Worm (Caenorhabditis elegans) whole organism, midembryonic: Measurements from ENCODE around the gene tra-1.

Experiments
- T22C8.4 ChIP-seq: fragments of 200-800 bp; sonication (Bioruptor generic); IDR thresholded peaks from 2 replicates; pipeline ENCODE4 v1.3.6; 2022; ENCODE audit warnings: missing genetic modification characterization, missing compliant biosample characterization
- med-1 ChIP-seq: sonication (generic microtip); optimal IDR thresholded peaks from 2 replicates; lab custom pipeline; 2017; ENCODE audit warnings: missing genetic modification characterization, mild to moderate bottlenecking, missing compliant biosample characterization, antibody characterized with exemption, missing genetic modification reagents; ENCODE audit not compliant: insufficient read depth
- ref-1 ChIP-seq: fragments of 200-800 bp; sonication (Bioruptor generic); conservative IDR thresholded peaks from 2 replicates; pipeline ENCODE4 v1.3.6; 2022; ENCODE audit warnings: missing genetic modification reagents, missing genetic modification characterization, missing compliant biosample characterization
- tab-1 ChIP-seq: fragments of 200-800 bp; sonication (Bioruptor generic); IDR thresholded peaks from 2 replicates; pipeline ENCODE4 v1.3.6; 2022; ENCODE audit warnings: missing genetic modification characterization, missing compliant biosample characterization

DNA sequence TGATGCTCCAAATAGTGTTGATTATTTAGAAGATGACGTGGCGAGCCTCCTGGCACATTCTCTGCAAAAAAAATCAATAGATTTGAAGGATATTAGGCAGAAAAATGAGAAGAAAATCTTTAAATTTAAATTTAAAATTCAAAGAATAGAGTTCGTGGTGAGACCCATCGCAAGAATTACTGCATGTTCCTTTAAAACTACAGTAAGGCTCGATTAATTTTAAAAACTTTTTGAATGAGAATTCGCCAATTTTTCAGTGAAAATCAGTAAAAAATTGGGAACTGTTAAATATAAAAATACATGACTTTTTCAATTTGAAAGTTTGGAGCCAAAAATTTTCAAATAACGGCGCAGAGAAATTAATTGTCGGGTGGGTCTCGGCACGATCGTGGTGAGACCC is at the start of gene tra-1:
- TF ChIP-seq T22C8.4 (GFP tag; lab: Robert Waterston, UW) (no peak), ref-1 (GFP tag; lab: Robert Waterston, UW) (no peak), med-1 (GFP tag; lab: Kevin White, UChicago) (no peak), tab-1 (GFP tag; lab: Robert Waterston, UW) (no peak)
